Fruit fly (Drosophila melanogaster) whole organism, pupa: ENCODE results near the gene CG7252.

Experiments
- CG10348 ChIP-seq: fragments of 200-800 bp; sonication (Bioruptor generic); IDR thresholded peaks from 2 replicates; pipeline ENCODE4 v1.3.6; 2022; ENCODE audit warnings: missing biosample characterization, missing genetic modification characterization
- CG14655 ChIP-seq: fragments of 200-800 bp; sonication (Bioruptor generic); optimal IDR thresholded peaks from 3 replicates; lab custom pipeline; 2017; ENCODE audit warnings: mild to moderate bottlenecking, missing biosample characterization, missing genetic modification reagents, missing genetic modification characterization
- CG8301 ChIP-seq: fragments of 200-800 bp; sonication (Bioruptor generic); optimal IDR thresholded peaks from 2 replicates; lab custom pipeline; 2018; ENCODE audit warnings: missing biosample characterization, mild to moderate bottlenecking, missing genetic modification characterization
- Ets98B ChIP-seq: fragments of 200-800 bp; sonication (Bioruptor generic); IDR thresholded peaks from 2 replicates; pipeline ENCODE4 v1.3.6; 2022; ENCODE audit warnings: missing biosample characterization, missing genetic modification characterization
- Pif1A ChIP-seq: fragments of 200-800 bp; sonication (Bioruptor generic); optimal IDR thresholded peaks from 3 replicates; lab custom pipeline; 2016; ENCODE audit warnings: missing biosample characterization, missing genetic modification characterization
- Pif1B ChIP-seq: fragments of 200-800 bp; sonication (Bioruptor generic); optimal IDR thresholded peaks from 3 replicates; lab custom pipeline; 2016; ENCODE audit warnings: missing biosample characterization, missing genetic modification characterization
- fd96Ca ChIP-seq: fragments of 200-800 bp; sonication (Bioruptor generic); IDR thresholded peaks from 3 replicates; pipeline ENCODE4 v1.3.6; 2022; ENCODE audit warnings: missing biosample characterization, missing genetic modification characterization
- rn ChIP-seq: fragments of 200-800 bp; sonication (Bioruptor generic); IDR thresholded peaks from 2 replicates; pipeline ENCODE4 v1.3.6; 2022; ENCODE audit warnings: missing biosample characterization, missing genetic modification characterization

- no peak for TF ChIP-seq CG8301 (tag; lab: Kevin White, UChicago)
- no peak for TF ChIP-seq fd96Ca
- TF ChIP-seq Ets98B: no peak
- TF ChIP-seq rn (GFP tag; lab: Robert Waterston, UW): no peak
- TF ChIP-seq CG10348 (GFP tag; lab: Robert Waterston, UW): no peak
- TF ChIP-seq CG14655 (GFP tag; lab: Kevin White, UChicago): no peak
- no peak for TF ChIP-seq Pif1A (GFP tag; lab: Kevin White, UChicago)
- TF ChIP-seq Pif1B (GFP tag; lab: Kevin White, UChicago): no peak
These were observed 37.1 kb downstream of the CG7252 start, which contains the start of gene CG6938 for dm6 chr3L:11984606-11985005.
